Worm (Caenorhabditis elegans) whole organism, mixed stage, embryonic: ENCODE measurements around the gene H03G16.5.

Source experiments
- M03D4.4 ChIP-seq: sonication (generic microtip); optimal IDR thresholded peaks from 2 replicates; lab custom pipeline; 2017; ENCODE audit warnings: mild to moderate bottlenecking, missing genetic modification characterization, missing compliant biosample characterization
- bed-3 ChIP-seq: fragments of 200-800 bp; sonication (Bioruptor generic); optimal IDR thresholded peaks from 3 replicates; lab custom pipeline; 2018; ENCODE audit warnings: mild to moderate bottlenecking, missing genetic modification characterization, moderate library complexity, missing compliant biosample characterization
- blmp-1 ChIP-seq: fragments of 150-350 bp; optimal IDR thresholded peaks from 2 replicates; lab custom pipeline; 2014; ENCODE audit warnings: missing biosample characterization, missing genetic modification characterization
- ceh-39 ChIP-seq: fragments of 150-350 bp; optimal IDR thresholded peaks from 2 replicates; lab custom pipeline; 2014; ENCODE audit warnings: missing biosample characterization, missing genetic modification characterization
- ceh-43 ChIP-seq: fragments of 200-800 bp; sonication (Bioruptor generic); optimal IDR thresholded peaks from 2 replicates; lab custom pipeline; 2018; ENCODE audit warnings: mild to moderate bottlenecking, missing genetic modification characterization, moderate library complexity, missing compliant biosample characterization
- ceh-83 ChIP-seq: fragments of 200-800 bp; sonication (Bioruptor generic); optimal IDR thresholded peaks from 2 replicates; lab custom pipeline; 2018; ENCODE audit warnings: mild to moderate bottlenecking, missing genetic modification characterization, missing compliant biosample characterization
- ces-1 ChIP-seq: fragments of 150-350 bp; optimal IDR thresholded peaks from 2 replicates; lab custom pipeline; 2014; ENCODE audit warnings: missing biosample characterization, missing genetic modification reagents, missing genetic modification characterization
- cnd-1 ChIP-seq: fragments of 200-800 bp; sonication (Bioruptor generic); optimal IDR thresholded peaks from 2 replicates; lab custom pipeline; 2018; ENCODE audit warnings: mild to moderate bottlenecking, missing genetic modification characterization, missing compliant biosample characterization
- drap-1 ChIP-seq: fragments of 200-800 bp; sonication (Bioruptor generic); optimal IDR thresholded peaks from 3 replicates; lab custom pipeline; 2018; ENCODE audit warnings: mild to moderate bottlenecking, missing genetic modification characterization, missing compliant biosample characterization
- elt-1 ChIP-seq: sonication (generic microtip); optimal IDR thresholded peaks from 2 replicates; lab custom pipeline; 2017; ENCODE audit warnings: missing genetic modification characterization, mild to moderate bottlenecking, missing compliant biosample characterization, antibody characterized with exemption, moderate library complexity, borderline replicate concordance; ENCODE audit not compliant: insufficient read depth
- elt-3 ChIP-seq: fragments of 150-350 bp; optimal IDR thresholded peaks from 2 replicates; lab custom pipeline; 2014; ENCODE audit warnings: missing biosample characterization, missing genetic modification characterization
- flh-1 ChIP-seq: fragments of 200-800 bp; sonication (Bioruptor generic); optimal IDR thresholded peaks from 2 replicates; lab custom pipeline; 2018; ENCODE audit warnings: mild to moderate bottlenecking, missing genetic modification characterization, moderate library complexity, missing compliant biosample characterization
- ham-2 ChIP-seq: fragments of 200-800 bp; sonication (Bioruptor generic); optimal IDR thresholded peaks from 2 replicates; lab custom pipeline; 2018; ENCODE audit warnings: mild to moderate bottlenecking, missing genetic modification characterization, missing compliant biosample characterization
- hlh-1 ChIP-seq: fragments of 150-350 bp; optimal IDR thresholded peaks from 2 replicates; lab custom pipeline; 2014; ENCODE audit warnings: missing biosample characterization, missing genetic modification reagents, missing genetic modification characterization
- lin-13 ChIP-seq: fragments of 150-350 bp; optimal IDR thresholded peaks from 2 replicates; lab custom pipeline; 2014; ENCODE audit warnings: missing biosample characterization, missing genetic modification characterization
- lin-32 ChIP-seq: fragments of 200-800 bp; sonication (Bioruptor generic); optimal IDR thresholded peaks from 2 replicates; lab custom pipeline; 2018; ENCODE audit warnings: mild to moderate bottlenecking, missing genetic modification characterization, missing compliant biosample characterization
- lsy-2 ChIP-seq: fragments of 150-350 bp; optimal IDR thresholded peaks from 2 replicates; lab custom pipeline; 2014; ENCODE audit warnings: missing biosample characterization, missing genetic modification characterization
- mab-5 ChIP-seq: fragments of 150-350 bp; optimal IDR thresholded peaks from 2 replicates; lab custom pipeline; 2014; ENCODE audit warnings: missing biosample characterization, missing genetic modification characterization
- mep-1 ChIP-seq: fragments of 150-350 bp; optimal IDR thresholded peaks from 2 replicates; lab custom pipeline; 2017; ENCODE audit warnings: missing biosample characterization, missing genetic modification reagents, missing genetic modification characterization, inconsistent platforms
- mls-2 ChIP-seq: sonication (generic microtip); optimal IDR thresholded peaks from 2 replicates; lab custom pipeline; 2016; ENCODE audit warnings: mild to moderate bottlenecking, missing genetic modification characterization, moderate library complexity, missing compliant biosample characterization
- nhr-12 ChIP-seq: fragments of 150-350 bp; optimal IDR thresholded peaks from 2 replicates; lab custom pipeline; 2014; ENCODE audit warnings: missing biosample characterization, missing genetic modification characterization
- nhr-2 ChIP-seq: fragments of 150-350 bp; optimal IDR thresholded peaks from 2 replicates; lab custom pipeline; 2014; ENCODE audit warnings: missing biosample characterization, missing genetic modification characterization
- nhr-237 ChIP-seq: fragments of 150-350 bp; optimal IDR thresholded peaks from 2 replicates; lab custom pipeline; 2014; ENCODE audit warnings: missing biosample characterization, missing genetic modification characterization
- nhr-28 ChIP-seq: fragments of 150-350 bp; optimal IDR thresholded peaks from 2 replicates; lab custom pipeline; 2014; ENCODE audit warnings: missing biosample characterization, missing genetic modification characterization
- nhr-76 ChIP-seq: sonication (generic microtip); optimal IDR thresholded peaks from 2 replicates; lab custom pipeline; 2017; ENCODE audit warnings: missing biosample characterization, missing genetic modification characterization
- pha-4 ChIP-seq: fragments of 150-350 bp; optimal IDR thresholded peaks from 2 replicates; lab custom pipeline; 2018; ENCODE audit warnings: missing biosample characterization, missing genetic modification reagents, missing genetic modification characterization
- sem-2 ChIP-seq: fragments of 200-800 bp; sonication (Bioruptor generic); optimal IDR thresholded peaks from 2 replicates; lab custom pipeline; 2018; ENCODE audit warnings: mild to moderate bottlenecking, missing genetic modification characterization, missing compliant biosample characterization
- snpc-4 ChIP-seq: fragments of 150-350 bp; optimal IDR thresholded peaks from 2 replicates; lab custom pipeline; 2014; ENCODE audit warnings: missing biosample characterization, missing genetic modification characterization
- sptf-1 ChIP-seq: sonication (generic microtip); optimal IDR thresholded peaks from 2 replicates; lab custom pipeline; 2017; ENCODE audit warnings: mild to moderate bottlenecking, missing genetic modification characterization, moderate library complexity, missing compliant biosample characterization
- tbx-8 ChIP-seq: fragments of 200-800 bp; sonication (Bioruptor generic); optimal IDR thresholded peaks from 2 replicates; lab custom pipeline; 2018; ENCODE audit warnings: mild to moderate bottlenecking, missing genetic modification characterization, moderate library complexity, missing compliant biosample characterization
- unc-120 ChIP-seq: sonication (generic microtip); optimal IDR thresholded peaks from 2 replicates; lab custom pipeline; 2017; ENCODE audit warnings: missing genetic modification characterization, missing compliant biosample characterization; ENCODE audit not compliant: poor library complexity, severe bottlenecking
- unc-39 ChIP-seq: fragments of 150-350 bp; optimal IDR thresholded peaks from 2 replicates; lab custom pipeline; 2014; ENCODE audit warnings: missing biosample characterization, missing genetic modification characterization
- unc-62 ChIP-seq: fragments of 150-350 bp; optimal IDR thresholded peaks from 2 replicates; lab custom pipeline; 2014; ENCODE audit warnings: missing biosample characterization, missing genetic modification reagents, missing genetic modification characterization
- zip-8 ChIP-seq: fragments of 150-350 bp; optimal IDR thresholded peaks from 2 replicates; lab custom pipeline; 2014; ENCODE audit warnings: missing biosample characterization, missing genetic modification characterization
- ztf-11 ChIP-seq: fragments of 150-350 bp; optimal IDR thresholded peaks from 2 replicates; lab custom pipeline; 2014; ENCODE audit warnings: missing biosample characterization, missing genetic modification characterization

Gene H03G16.5

DNA sequence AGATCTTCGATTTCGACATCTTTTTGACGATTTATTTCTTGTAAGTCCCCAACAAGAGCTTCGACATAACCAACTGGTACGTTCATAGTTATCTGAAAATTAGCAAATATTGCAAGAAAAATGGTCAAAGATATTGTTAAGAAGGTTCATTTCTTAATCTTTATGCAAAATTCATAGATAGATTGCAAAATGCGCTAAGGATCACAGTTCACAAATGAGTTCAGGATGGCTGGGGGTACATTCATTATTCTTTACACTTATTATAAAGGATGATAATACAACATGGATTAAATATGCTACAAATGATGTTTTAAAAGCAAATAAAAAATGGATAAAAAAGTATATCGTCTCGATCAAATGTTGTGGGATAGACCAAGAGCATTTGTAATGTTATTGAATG, at the start of gene H03G16.5:
Gene H03G16.5 (minus strand): TSS at position 101 of the 400 bp plus-strand sequence.
- TF ChIP-seq tbx-8 (GFP tag; lab: Kevin White, UChicago) (no peak), nhr-28 (tag; lab: Kevin White, UChicago) (no peak), snpc-4 (tag; lab: Kevin White, UChicago) (no peak), cnd-1 (tag; lab: Kevin White, UChicago) (no peak), bed-3 (GFP tag; lab: Kevin White, UChicago) (no peak), pha-4 (tag; lab: Kevin White, UChicago) (no peak), nhr-237 (tag; lab: Kevin White, UChicago) (no peak), ces-1 (no peak), mls-2 (tag; lab: Kevin White, UChicago) (no peak), lin-13 (tag; lab: Kevin White, UChicago) (no peak), elt-3 (tag; lab: Kevin White, UChicago) (no peak)

DNA sequence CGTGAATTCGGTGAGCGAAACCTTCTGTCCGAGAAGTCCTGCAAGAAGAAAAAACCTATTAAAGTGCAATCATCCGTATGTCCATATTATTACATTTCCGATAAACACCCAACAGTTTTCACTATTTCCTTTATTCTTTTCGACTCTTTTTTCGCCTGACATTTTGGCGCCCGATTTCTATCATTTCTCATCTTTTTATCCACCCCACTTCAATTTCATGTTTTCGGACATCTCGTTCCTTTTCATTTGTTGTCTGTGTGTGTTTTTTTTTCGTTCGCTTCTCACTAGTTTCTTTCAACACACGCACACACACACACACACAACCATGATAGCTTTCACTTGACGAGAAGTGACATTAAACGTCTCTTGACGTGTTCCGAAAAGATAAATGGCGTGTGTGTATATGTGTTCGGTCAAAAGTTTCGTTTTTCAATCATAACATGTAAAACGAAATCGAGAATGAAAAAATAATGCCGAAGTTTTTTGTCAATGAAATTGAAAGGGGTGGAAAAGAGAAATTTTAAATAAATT, 48.4 kb upstream of the H03G16.5 start:
- peak; percentile 28 for TF ChIP-seq blmp-1 (tag; lab: Kevin White, UChicago)
- TF ChIP-seq ceh-43: no peak
- TF ChIP-seq, all 35 proteins: peak for 1

DNA sequence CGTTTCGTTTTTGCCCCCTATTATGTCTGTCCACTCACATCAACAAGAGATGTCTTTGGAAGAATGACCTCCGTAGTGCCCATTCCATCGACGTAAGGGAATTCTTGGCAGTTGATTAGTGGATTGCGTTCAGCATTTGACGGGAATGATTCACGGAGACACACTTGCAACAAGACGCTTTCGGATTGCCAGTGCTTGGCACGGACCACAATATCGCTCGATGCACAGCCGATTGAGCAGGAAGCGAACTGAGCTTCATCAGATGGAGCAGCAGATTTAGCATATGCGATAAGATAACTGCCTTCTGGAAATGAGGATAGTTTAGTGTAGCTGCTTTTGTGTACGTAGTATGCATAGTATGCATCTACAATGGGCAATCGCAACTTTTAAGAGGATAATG, 46.8 kb upstream of the H03G16.5 start:
- TF ChIP-seq nhr-28 (tag; lab: Kevin White, UChicago) (no peak), cnd-1 (tag; lab: Kevin White, UChicago) (no peak), unc-62 (no peak), flh-1 (GFP tag; lab: Kevin White, UChicago) (no peak), ces-1 (no peak), drap-1 (GFP tag; lab: Kevin White, UChicago) (no peak), unc-39 (tag; lab: Kevin White, UChicago) (no peak), unc-120 (no peak), hlh-1 (tag; lab: Kevin White, UChicago) (no peak), tbx-8 (GFP tag; lab: Kevin White, UChicago) (no peak), lin-32 (GFP tag; lab: Kevin White, UChicago) (no peak)

DNA sequence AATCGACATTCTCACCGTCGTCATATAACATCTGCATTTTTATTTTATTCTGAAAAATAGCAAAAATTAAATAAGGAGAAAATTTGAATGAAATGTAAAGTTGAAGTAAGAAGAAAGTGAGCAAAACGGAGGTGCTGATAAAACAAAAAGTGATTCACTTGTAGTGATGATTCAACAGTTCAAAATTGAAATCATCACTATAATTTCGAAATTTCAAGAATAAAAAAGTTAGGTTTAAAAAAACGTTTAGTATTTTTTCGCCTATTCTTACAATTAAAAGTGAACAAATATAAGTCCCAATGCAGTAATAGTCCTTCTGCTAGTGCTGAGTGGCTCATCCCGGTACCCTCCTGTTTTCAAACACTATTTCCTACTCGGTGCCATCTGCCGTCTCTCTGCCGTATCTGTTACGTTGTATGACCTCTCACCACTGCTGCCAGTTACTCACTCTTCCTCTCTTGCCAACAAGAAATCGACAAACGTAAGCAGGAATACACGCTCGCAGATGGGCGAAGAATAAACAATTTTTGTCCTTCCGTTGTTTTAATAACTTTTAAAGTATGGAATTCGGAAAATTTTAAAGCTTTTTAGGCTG, 43.8 kb upstream of the H03G16.5 start, which contains the start of gene dhhc-1:
Gene dhhc-1 (minus strand): TSS at position 51 of the 595 bp plus-strand sequence.
- no peak for TF ChIP-seq bed-3 (GFP tag; lab: Kevin White, UChicago)
- TF ChIP-seq nhr-76 (tag; lab: Kevin White, UChicago): no peak
- no peak for TF ChIP-seq zip-8
- TF ChIP-seq unc-39 (tag; lab: Kevin White, UChicago): no peak
- TF ChIP-seq nhr-12 (tag; lab: Kevin White, UChicago): no peak
- no peak for TF ChIP-seq ham-2 (GFP tag; lab: Kevin White, UChicago)
- TF ChIP-seq ceh-43: no peak
- peak; percentile 65 for TF ChIP-seq mls-2 (tag; lab: Kevin White, UChicago)
- TF ChIP-seq flh-1 (GFP tag; lab: Kevin White, UChicago): no peak
- no peak for TF ChIP-seq ceh-83
- no peak for TF ChIP-seq drap-1 (GFP tag; lab: Kevin White, UChicago)
- no peak for TF ChIP-seq blmp-1 (tag; lab: Kevin White, UChicago)
- TF ChIP-seq mep-1 (tag; lab: Kevin White, UChicago): peak; percentile 56
- no peak for TF ChIP-seq sem-2 (GFP tag; lab: Kevin White, UChicago)
- TF ChIP-seq elt-1 (tag; lab: Kevin White, UChicago): no peak
- TF ChIP-seq mab-5 (tag; lab: Kevin White, UChicago): no peak
- peak; percentile 69 for TF ChIP-seq lin-32 (GFP tag; lab: Kevin White, UChicago)
- no peak for TF ChIP-seq M03D4.4 (tag; lab: Kevin White, UChicago)
- TF ChIP-seq pha-4 (tag; lab: Kevin White, UChicago): no peak
- no peak for TF ChIP-seq nhr-237 (tag; lab: Kevin White, UChicago)
- no peak for TF ChIP-seq ztf-11
- peak; percentile 84 for TF ChIP-seq cnd-1 (tag; lab: Kevin White, UChicago)
- TF ChIP-seq snpc-4 (tag; lab: Kevin White, UChicago): no peak
- TF ChIP-seq nhr-2: peak; percentile 15
- TF ChIP-seq ceh-39 (tag; lab: Kevin White, UChicago): no peak
- TF ChIP-seq unc-120: peak; percentile 69
- TF ChIP-seq tbx-8 (GFP tag; lab: Kevin White, UChicago): no peak
- peak; percentile 28 for TF ChIP-seq unc-62
- no peak for TF ChIP-seq elt-3 (tag; lab: Kevin White, UChicago)
- no peak for TF ChIP-seq nhr-28 (tag; lab: Kevin White, UChicago)
- no peak for TF ChIP-seq sptf-1 (tag; lab: Kevin White, UChicago)
- peak; percentile 69 for TF ChIP-seq hlh-1 (tag; lab: Kevin White, UChicago)
- no peak for TF ChIP-seq lin-13 (tag; lab: Kevin White, UChicago)
- no peak for TF ChIP-seq lsy-2
- TF ChIP-seq ces-1: peak; percentile 41
